Worm (Caenorhabditis elegans): ENCODE measurements around the gene F14F8.14.

The F14F8.14 gene

DNA sequence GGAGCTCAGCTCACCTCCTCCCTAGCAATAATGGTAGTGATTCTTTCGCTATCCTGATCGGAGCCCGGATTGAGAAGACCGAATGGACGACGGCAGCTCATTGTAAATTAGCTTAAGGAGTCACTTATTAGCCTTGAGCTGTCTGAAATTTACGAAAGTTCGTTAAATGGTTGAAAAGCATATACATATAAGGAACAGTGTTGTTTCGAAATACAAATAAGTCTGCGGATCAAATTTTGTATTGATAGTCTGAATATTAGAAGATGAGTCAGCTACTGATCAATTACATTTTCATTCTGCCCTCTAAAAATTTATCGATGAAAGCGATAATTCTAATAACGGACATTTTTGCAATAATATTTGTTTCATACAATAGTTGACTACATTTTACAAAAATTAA lies at the start of gene F14F8.14:
F14F8.14 (minus strand) TSS at position 101 of the 400 bp plus-strand sequence.
- no peak for TF ChIP-seq ces-1 (GFP tag; optimal IDR thresholded peaks at IDR 0.05)
- TF ChIP-seq mdl-1 (tag; optimal IDR thresholded peaks at IDR 0.05): no peak
- no peak for TF ChIP-seq pax-3 (tag; optimal IDR thresholded peaks at IDR 0.05)
- TF ChIP-seq hlh-4 (tag; optimal IDR thresholded peaks at IDR 0.05): no peak
- no peak for TF ChIP-seq dsc-1 (tag; optimal IDR thresholded peaks at IDR 0.05)
- no peak for TF ChIP-seq lin-39 (tag; optimal IDR thresholded peaks at IDR 0.05)
- TF ChIP-seq nhr-77 (tag; optimal IDR thresholded peaks at IDR 0.05): no peak
- TF ChIP-seq jun-1 (tag; optimal IDR thresholded peaks at IDR 0.05): no peak

DNA sequence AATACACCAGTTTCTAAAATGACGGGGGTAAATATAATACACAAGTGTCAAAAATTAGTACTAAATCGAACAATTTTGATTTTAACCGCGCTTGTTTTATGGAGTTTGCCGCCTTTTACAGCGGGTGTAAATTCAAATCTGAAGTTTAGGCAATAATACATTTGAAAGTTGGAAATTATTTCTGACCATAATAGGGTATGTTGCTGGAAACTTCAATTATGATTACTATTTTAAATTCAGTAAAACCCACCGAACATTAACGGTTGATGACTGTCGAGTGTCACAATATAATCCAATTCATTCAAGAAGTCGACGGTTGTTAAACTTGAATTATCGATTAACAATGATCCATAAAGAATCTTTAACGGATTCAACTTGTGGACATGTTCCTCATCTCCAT lies 47.2 kb upstream of the F14F8.14 start:
- no peak for TF ChIP-seq nhr-12 (tag; optimal IDR thresholded peaks at IDR 0.05)
- no peak for TF ChIP-seq nhr-76 (tag; optimal IDR thresholded peaks at IDR 0.05)
- no peak for TF ChIP-seq vab-15 (tag; optimal IDR thresholded peaks at IDR 0.05)

DNA sequence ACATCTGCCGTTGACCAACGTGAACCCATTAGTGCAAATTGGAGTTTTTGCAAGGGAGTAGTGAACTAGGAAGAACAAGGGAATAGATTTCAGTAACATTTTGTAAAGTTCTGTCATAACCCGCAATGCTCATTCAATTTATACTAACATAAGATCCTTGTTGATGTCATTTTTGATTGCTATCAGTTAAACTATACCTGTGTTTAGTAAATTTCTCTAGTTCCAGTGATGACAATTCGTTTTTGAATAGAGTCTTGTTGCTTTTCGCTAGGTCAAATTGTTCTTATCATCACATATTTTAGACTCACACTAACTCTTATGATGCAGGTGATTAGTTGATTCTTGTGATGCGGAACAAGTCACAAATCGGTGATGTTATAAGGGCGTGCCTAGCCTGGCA lies 40.0 kb upstream of the F14F8.14 start, which contains the start of gene clec-9:
clec-9 (minus strand) TSS at position 101 of the 400 bp plus-strand sequence.
- TF ChIP-seq ceh-82 (tag; optimal IDR thresholded peaks at IDR 0.05): no peak
- TF ChIP-seq mdl-1 (tag; optimal IDR thresholded peaks at IDR 0.05): no peak
- no peak for TF ChIP-seq F16B12.6 (tag; optimal IDR thresholded peaks at IDR 0.05)
- TF ChIP-seq lin-15B (tag; optimal IDR thresholded peaks at IDR 0.05): no peak
- TF ChIP-seq elt-3 (tag; optimal IDR thresholded peaks at IDR 0.05): no peak
- no peak for TF ChIP-seq jun-1 (tag; optimal IDR thresholded peaks at IDR 0.05)
- TF ChIP-seq C16A3.4 (tag; optimal IDR thresholded peaks at IDR 0.05): no peak
- TF ChIP-seq isw-1 (GFP tag; IDR thresholded peaks at IDR 0.05): no peak
- TF ChIP-seq Y116A8C.19 (tag; optimal IDR thresholded peaks at IDR 0.05; ENCODE audit: borderline replicate concordance): no peak
- no peak for TF ChIP-seq ets-5 (GFP tag; IDR thresholded peaks at IDR 0.05)
- no peak for TF ChIP-seq rnt-1 (tag; optimal IDR thresholded peaks at IDR 0.05)
- TF ChIP-seq ztf-4 (tag; optimal IDR thresholded peaks at IDR 0.05): no peak

DNA sequence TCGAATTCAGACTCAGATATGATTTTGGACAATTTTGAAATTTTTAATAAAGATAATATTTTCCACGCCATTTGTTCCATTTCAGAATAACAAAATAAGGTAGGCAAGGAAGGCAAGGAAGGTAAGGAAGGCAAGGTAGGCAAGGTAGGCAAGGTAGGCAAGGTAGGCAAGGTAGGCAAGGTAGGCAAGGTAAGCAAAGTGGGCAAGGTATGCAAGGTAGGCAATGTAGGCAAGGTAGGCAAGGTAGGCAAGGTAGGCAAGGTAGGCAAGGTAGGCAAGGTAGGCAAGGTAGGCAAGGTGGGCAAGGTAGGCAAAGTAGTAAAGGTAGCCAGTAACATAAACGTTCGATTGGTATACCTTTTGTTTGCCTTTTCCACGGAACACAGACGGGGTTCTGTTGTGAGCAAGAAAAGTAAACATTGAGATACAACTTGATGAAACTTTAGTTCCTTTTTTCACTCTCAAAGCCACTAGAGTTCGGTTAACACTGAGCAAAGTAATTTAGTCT lies 33.3 kb upstream of the F14F8.14 start, which contains the start of gene Y70C5C.1:
Y70C5C.1 (plus strand) TSS at position 458 of the 508 bp plus-strand sequence.
- TF ChIP-seq efl-1 (optimal IDR thresholded peaks at IDR 0.05) (no peak), efl-1 (GFP tag; optimal IDR thresholded peaks at IDR 0.05 in 1 of 2) (peak in 1 of 2 experiments; percentile 85), ceh-63 (GFP tag; optimal IDR thresholded peaks at IDR 0.05) (no peak)

DNA sequence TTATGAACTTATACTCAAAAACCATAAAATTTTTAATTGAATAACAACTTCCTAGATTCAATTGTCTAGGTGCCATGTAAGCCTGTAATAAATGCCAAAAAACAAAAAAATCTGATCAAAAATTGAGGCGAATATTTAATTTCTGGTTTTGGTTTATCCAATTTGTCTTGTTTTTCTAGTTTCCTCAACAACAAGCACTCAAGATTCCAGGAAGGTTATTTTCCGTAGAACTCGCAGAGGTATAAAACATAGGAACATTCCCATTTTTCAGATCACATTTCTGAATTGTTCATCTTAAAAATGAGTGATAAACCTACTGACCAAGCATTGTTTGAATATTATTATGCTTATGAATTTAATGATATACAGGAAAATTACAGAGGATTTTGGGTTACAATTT lies 30.6 kb upstream of the F14F8.14 start, which contains the start of gene srw-41:
srw-41 (plus strand) TSS at position 301 of the 400 bp plus-strand sequence.
- TF ChIP-seq nhr-20 (tag; optimal IDR thresholded peaks at IDR 0.05) (no peak), rnt-1 (tag; optimal IDR thresholded peaks at IDR 0.05) (no peak)

DNA sequence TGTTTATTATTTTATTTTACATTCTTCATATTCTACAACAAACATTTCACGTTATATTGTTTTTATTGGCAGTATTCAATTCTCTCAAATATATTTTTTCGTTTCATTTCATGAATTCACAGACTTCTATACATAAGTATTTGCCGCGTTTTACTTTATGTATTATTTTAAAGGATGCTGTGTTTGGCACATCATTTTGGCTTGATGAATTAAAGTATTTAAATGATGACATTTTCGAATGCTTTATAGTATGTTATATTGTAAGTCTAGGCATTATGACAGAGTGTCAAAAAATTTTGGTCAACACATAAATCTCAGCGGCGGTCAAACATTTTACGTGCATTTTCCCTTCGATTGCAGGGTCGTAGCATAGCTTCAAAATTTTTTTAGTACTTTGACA lies 29.0 kb upstream of the F14F8.14 start:
- TF ChIP-seq efl-1 (optimal IDR thresholded peaks at IDR 0.05) (no peak), efl-1 (GFP tag; optimal IDR thresholded peaks at IDR 0.05 in 1 of 2) (peak in 1 of 2 experiments; percentile 79), ceh-8 (GFP tag; optimal IDR thresholded peaks at IDR 0.05) (no peak)

DNA sequence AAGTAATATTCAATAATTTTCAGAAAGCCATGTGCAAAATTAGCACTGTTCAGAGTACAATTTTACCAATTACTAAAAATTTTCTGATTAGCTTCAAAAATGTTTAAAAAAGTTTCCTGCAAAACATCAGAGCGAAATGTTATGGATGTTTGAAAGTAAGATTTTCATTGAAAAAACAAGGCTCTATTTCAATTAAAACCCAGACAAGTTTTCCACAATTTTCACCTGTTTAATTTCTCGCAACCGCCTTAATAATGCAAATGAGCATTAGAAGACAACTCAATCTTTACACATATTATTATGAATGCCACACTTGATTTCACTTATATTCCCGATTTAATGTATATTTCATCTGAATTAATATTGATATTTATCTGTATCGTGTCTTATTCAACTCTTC lies 28.0 kb upstream of the F14F8.14 start, which contains the start of gene srz-101:
srz-101 (plus strand) TSS at position 301 of the 400 bp plus-strand sequence.
- TF ChIP-seq mab-9 (GFP tag; IDR thresholded peaks at IDR 0.05) (no peak), snpc-4 (tag; optimal IDR thresholded peaks at IDR 0.05) (no peak), tbx-2 (tag; optimal IDR thresholded peaks at IDR 0.05) (no peak), alr-1 (tag; optimal IDR thresholded peaks at IDR 0.05; ENCODE audit: borderline replicate concordance) (no peak), sup-37 (GFP tag; optimal IDR thresholded peaks at IDR 0.05) (no peak), fkh-10 (GFP tag; optimal IDR thresholded peaks at IDR 0.05) (no peak), nhr-20 (tag; optimal IDR thresholded peaks at IDR 0.05) (no peak), tlp-1 (tag; optimal IDR thresholded peaks at IDR 0.05) (no peak), ets-5 (GFP tag; IDR thresholded peaks at IDR 0.05) (no peak), lin-35 (GFP tag; optimal IDR thresholded peaks at IDR 0.05) (no peak), egl-13 (tag; optimal IDR thresholded peaks at IDR 0.05) (no peak), nhr-19 (GFP tag; conservative IDR thresholded peaks at IDR 0.05) (no peak), ceh-88 (GFP tag; IDR thresholded peaks at IDR 0.05) (no peak), nhr-76 (tag; optimal IDR thresholded peaks at IDR 0.05) (no peak), nhr-28 (tag; optimal IDR thresholded peaks at IDR 0.05) (no peak), nhr-71 (tag; optimal IDR thresholded peaks at IDR 0.05) (no peak), fkh-8 (tag; optimal IDR thresholded peaks at IDR 0.05) (no peak)
